Worm (Caenorhabditis elegans) whole organism, young adult: ENCODE results near the gene flp-28.

ENCODE experiments used
- Y56A3A.18 ChIP-seq: fragments of 200-800 bp; sonication (Bioruptor generic); IDR thresholded peaks from 2 replicates; pipeline ENCODE4 v1.3.6; 2022; ENCODE audit warnings: missing genetic modification reagents, missing genetic modification characterization, missing compliant biosample characterization
- ama-1 ChIP-seq, 3 experiments: fragments of 150-350 bp in 1 of 3; sonication (generic microtip) in 2 of 3; optimal IDR thresholded peaks; 2 replicates each; lab custom pipeline; 2014 to 2018; ENCODE audit warnings: missing biosample characterization in 2 of 3, missing genetic modification characterization in 2 of 3, missing genetic modification reagents in 2 of 3
- attf-5 ChIP-seq: fragments of 200-800 bp; sonication (Bioruptor generic); optimal IDR thresholded peaks from 2 replicates; lab custom pipeline; 2018; ENCODE audit warnings: mild to moderate bottlenecking, missing genetic modification characterization, missing compliant biosample characterization
- nfya-2 ChIP-seq: fragments of 200-800 bp; sonication (Bioruptor generic); IDR thresholded peaks from 2 replicates; pipeline ENCODE4 v1.3.6; 2022; ENCODE audit warnings: missing genetic modification reagents, missing genetic modification characterization, missing compliant biosample characterization
- nhr-27 ChIP-seq: fragments of 200-800 bp; sonication (Bioruptor generic); optimal IDR thresholded peaks from 2 replicates; lab custom pipeline; 2018; ENCODE audit warnings: mild to moderate bottlenecking, missing genetic modification characterization, moderate library complexity, missing compliant biosample characterization
- repo-1 ChIP-seq: sonication (generic microtip); optimal IDR thresholded peaks from 2 replicates; lab custom pipeline; 2017; ENCODE audit warnings: mild to moderate bottlenecking, missing genetic modification characterization, missing compliant biosample characterization
- snpc-4 ChIP-seq, 5 experiments: fragments of 150-350 bp in 1 of 5; sonication (generic microtip) in 4 of 5; optimal IDR thresholded peaks; 2 replicates each; lab custom pipeline; 2014 to 2018; ENCODE audit warnings: missing genetic modification characterization in 5 of 5, missing biosample characterization in 3 of 5, antibody characterized with exemption in 2 of 5, mild to moderate bottlenecking in 2 of 5, missing compliant biosample characterization in 2 of 5, missing genotype in 2 of 5, moderate library complexity in 2 of 5, missing genetic modification reagents in 1 of 5
- unc-130 ChIP-seq: sonication (generic microtip); optimal IDR thresholded peaks from 2 replicates; lab custom pipeline; 2016; ENCODE audit warnings: missing genetic modification reagents, missing genetic modification characterization, missing compliant biosample characterization

ce11 chrX:10054410-10054800, 33.4 kb downstream of the flp-28 start:
- no peak for TF ChIP-seq nfya-2 (GFP tag; lab: Robert Waterston, UW)
- no peak for TF ChIP-seq nhr-27
- TF ChIP-seq attf-5: no peak
- no peak for TF ChIP-seq Y56A3A.18 (GFP tag; lab: Robert Waterston, UW)
- TF ChIP-seq repo-1 (tag; lab: Kevin White, UChicago): no peak
- no peak for TF ChIP-seq snpc-4 (GFP tag; optimal IDR thresholded peaks at IDR 0.05; lab: Kevin White, UChicago)
- no peak for TF ChIP-seq snpc-4 (tag; optimal IDR thresholded peaks at IDR 0.05; lab: Kevin White, UChicago)
- no peak for TF ChIP-seq unc-130 (GFP tag; lab: Kevin White, UChicago)
- TF ChIP-seq ama-1 (optimal IDR thresholded peaks at IDR 0.05; lab: Kevin White, UChicago): no peak
- no peak for TF ChIP-seq ama-1 (GFP tag; optimal IDR thresholded peaks at IDR 0.05; lab: Kevin White, UChicago)
